Worm (Caenorhabditis elegans) whole organism, early embryonic: ENCODE results near the gene F07F6.7.

Experiments
- B0310.2 ChIP-seq: sonication (generic microtip); optimal IDR thresholded peaks from 2 replicates; lab custom pipeline; 2016; ENCODE audit warnings: mild to moderate bottlenecking, missing genetic modification characterization, missing compliant biosample characterization
- aly-1 ChIP-seq: sonication (generic microtip); optimal IDR thresholded peaks from 2 replicates; lab custom pipeline; 2016; ENCODE audit warnings: missing genetic modification characterization, missing compliant biosample characterization
- ama-1 ChIP-seq: fragments of 150-350 bp; optimal IDR thresholded peaks from 2 replicates; lab custom pipeline; 2014
- ceh-13 ChIP-seq: fragments of 200-800 bp; sonication (Bioruptor generic); optimal IDR thresholded peaks from 2 replicates; lab custom pipeline; 2018; ENCODE audit warnings: mild to moderate bottlenecking, missing genetic modification characterization, missing compliant biosample characterization
- ets-7 ChIP-seq: sonication (generic microtip); optimal IDR thresholded peaks from 2 replicates; lab custom pipeline; 2016; ENCODE audit warnings: missing genotype, missing genetic modification characterization, missing compliant biosample characterization
- flt-1 ChIP-seq: fragments of 200-800 bp; sonication (Bioruptor generic); IDR thresholded peaks from 2 replicates; pipeline ENCODE4 v1.3.6; 2022; ENCODE audit warnings: missing genetic modification characterization, missing compliant biosample characterization
- hmbx-1 ChIP-seq: sonication (generic microtip); optimal IDR thresholded peaks from 2 replicates; lab custom pipeline; 2016; ENCODE audit warnings: mild to moderate bottlenecking, missing genetic modification characterization, missing compliant biosample characterization
- hmg-4 ChIP-seq: fragments of 200-800 bp; sonication (Bioruptor generic); optimal IDR thresholded peaks from 2 replicates; lab custom pipeline; 2018; ENCODE audit warnings: mild to moderate bottlenecking, missing genetic modification characterization, missing compliant biosample characterization
- hnd-1 ChIP-seq: sonication (generic microtip); optimal IDR thresholded peaks from 2 replicates; lab custom pipeline; 2016; ENCODE audit warnings: missing genetic modification characterization, missing compliant biosample characterization
- scrt-1 ChIP-seq: fragments of 200-800 bp; sonication (Bioruptor generic); IDR thresholded peaks from 2 replicates; pipeline ENCODE4 v1.3.6; 2022; ENCODE audit warnings: missing genetic modification characterization, missing compliant biosample characterization
- tbx-11 ChIP-seq: fragments of 200-800 bp; sonication (Bioruptor generic); IDR thresholded peaks from 2 replicates; pipeline ENCODE4 v1.3.6; 2022; ENCODE audit warnings: missing genetic modification characterization, missing compliant biosample characterization
- tbx-37 ChIP-seq: fragments of 200-800 bp; sonication (Bioruptor generic); conservative IDR thresholded peaks from 2 replicates; pipeline ENCODE4 v1.3.6; 2022; ENCODE audit warnings: missing genetic modification reagents, missing genetic modification characterization, missing compliant biosample characterization

ce11 chrII:5379614-5380077, 44.0 kb downstream of the F07F6.7 start, which contains the start of gene pkc-3:
- TF ChIP-seq aly-1 (tag; lab: Kevin White, UChicago), result no peak
- TF ChIP-seq ama-1, result no peak
- TF ChIP-seq B0310.2 (tag; lab: Kevin White, UChicago), result no peak
- peak; percentile 41 for TF ChIP-seq hmg-4 (GFP tag; lab: Kevin White, UChicago)
- TF ChIP-seq ceh-13, result no peak
- no peak for TF ChIP-seq tbx-37 (GFP tag; lab: Robert Waterston, UW)
- TF ChIP-seq flt-1 (GFP tag; lab: Robert Waterston, UW), result no peak
- no peak for TF ChIP-seq scrt-1 (GFP tag; lab: Robert Waterston, UW)
- no peak for TF ChIP-seq ets-7 (tag; lab: Kevin White, UChicago)
- no peak for TF ChIP-seq hnd-1 (tag; lab: Kevin White, UChicago)
- no peak for TF ChIP-seq hmbx-1 (tag; lab: Kevin White, UChicago)
- no peak for TF ChIP-seq tbx-11 (GFP tag; lab: Robert Waterston, UW)
